Worm (Caenorhabditis elegans): ENCODE data around the gene sre-31.

sre-31 gene

DNA sequence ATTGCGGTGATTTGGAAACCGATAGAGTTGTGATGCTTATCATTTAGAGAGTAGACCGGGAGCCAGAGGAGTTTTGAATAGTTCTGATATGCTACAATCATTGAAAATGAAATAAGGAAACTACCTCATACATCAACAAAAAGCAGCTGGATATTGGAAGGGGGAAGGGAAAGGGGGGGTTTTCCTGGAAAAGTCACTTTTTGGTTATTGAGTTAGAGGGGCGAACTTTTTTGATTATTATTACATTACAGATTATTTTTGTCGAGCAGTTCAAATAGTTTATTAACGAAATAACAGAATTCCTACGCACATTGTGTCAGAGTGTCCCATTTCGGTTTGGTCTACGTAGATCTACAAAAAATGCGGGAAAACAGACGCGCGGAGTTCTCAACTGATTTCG, 21.8 kb downstream of the sre-31 start, which contains the start of gene sre-42:
sre-42 (minus strand) TSS at position 101 of the 400 bp plus-strand sequence.
- TF ChIP-seq ceh-82 (tag; optimal IDR thresholded peaks at IDR 0.05), result no peak
- TF ChIP-seq snpc-4 (tag; optimal IDR thresholded peaks at IDR 0.05), result no peak
- TF ChIP-seq ama-1 (optimal IDR thresholded peaks at IDR 0.05), result no peak
- TF ChIP-seq hlh-4 (tag; optimal IDR thresholded peaks at IDR 0.05), result peak; percentile 39
- no peak for TF ChIP-seq zip-4 (GFP tag; optimal IDR thresholded peaks at IDR 0.05)
- TF ChIP-seq ces-1 (GFP tag; optimal IDR thresholded peaks at IDR 0.05), result no peak
- TF ChIP-seq ceh-8 (GFP tag; optimal IDR thresholded peaks at IDR 0.05), result no peak
- TF ChIP-seq nhr-71 (tag; optimal IDR thresholded peaks at IDR 0.05), result peak; percentile 3

DNA sequence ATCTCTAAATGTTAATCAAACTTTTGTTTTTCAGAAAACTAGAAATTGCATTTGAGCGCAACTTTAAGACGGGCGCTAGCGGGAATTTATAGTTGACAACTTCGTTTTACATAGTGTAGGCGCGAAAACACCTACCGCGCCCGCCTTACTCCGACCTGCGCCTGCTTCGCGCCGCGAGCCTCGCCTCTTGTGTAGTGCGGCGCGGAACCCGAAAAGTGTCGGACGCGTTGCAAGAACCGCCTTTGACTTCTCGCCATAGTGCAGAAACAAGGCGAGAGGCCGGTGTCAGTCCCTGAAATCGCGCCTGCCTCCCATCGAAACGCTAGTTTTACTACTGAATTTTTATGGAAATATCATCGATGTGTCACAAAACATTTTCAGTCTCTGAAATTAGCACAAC, 22.8 kb downstream of the sre-31 start:
- TF ChIP-seq tbx-2 (tag; optimal IDR thresholded peaks at IDR 0.05) (no peak), nhr-85 (tag) (peak; percentile 41), snpc-4 (tag; optimal IDR thresholded peaks at IDR 0.05) (peak; percentile 53)

DNA sequence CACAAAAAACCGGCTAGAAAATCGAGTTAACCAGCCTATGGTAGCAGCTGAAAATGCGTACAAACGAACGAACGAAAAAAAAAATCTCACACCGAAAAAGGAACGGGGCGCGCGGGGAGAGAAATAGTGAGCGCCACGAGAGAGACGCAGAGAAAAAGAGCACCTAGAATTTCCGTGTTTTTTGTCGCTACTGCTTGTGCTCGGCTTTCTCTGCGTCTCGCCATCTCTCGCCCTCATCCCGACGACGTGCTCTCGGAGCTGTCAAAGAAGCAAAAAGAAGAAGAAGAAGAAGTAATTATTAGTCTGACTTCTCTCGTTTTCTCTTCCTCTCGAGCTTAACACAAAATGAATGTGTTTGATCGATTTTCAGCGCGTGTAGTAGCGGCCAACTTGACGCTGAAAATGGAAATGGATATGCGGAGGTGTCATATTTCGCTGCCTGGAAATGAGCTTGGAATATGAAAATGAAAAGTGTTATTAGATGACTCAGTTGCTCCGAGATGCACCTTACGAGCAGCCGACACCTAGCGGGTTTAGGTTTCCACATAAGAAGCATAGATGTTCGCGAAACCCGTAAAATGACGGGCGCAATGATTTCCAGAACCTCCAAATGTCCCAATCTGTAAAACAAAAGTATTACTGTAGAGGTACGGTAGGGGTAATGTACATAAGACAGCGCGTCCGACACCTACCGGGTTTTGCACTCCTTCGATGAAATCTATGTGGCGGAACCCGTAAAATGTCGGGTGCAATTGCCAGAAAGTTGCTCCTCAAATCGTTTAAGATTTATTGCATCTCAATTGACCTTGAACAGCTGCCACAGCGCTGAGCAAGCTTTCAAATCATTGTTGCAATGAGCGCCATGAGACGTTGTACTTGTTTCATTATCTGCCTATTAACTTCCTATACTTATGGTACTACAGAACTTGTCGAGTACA, 25.7 kb downstream of the sre-31 start, which contains the start of gene btb-14:
btb-14 (plus strand) TSS at position 839 of the 938 bp plus-strand sequence.
- no peak for TF ChIP-seq sptf-1 (tag; optimal IDR thresholded peaks at IDR 0.05)
- TF ChIP-seq mab-9 (GFP tag; IDR thresholded peaks at IDR 0.05), result no peak
- TF ChIP-seq hlh-17 (GFP tag; optimal IDR thresholded peaks at IDR 0.05; ENCODE audit: borderline replicate concordance), result no peak
- TF ChIP-seq nhr-19 (GFP tag; conservative IDR thresholded peaks at IDR 0.05), result peak; percentile 35
- peak; percentile 85 for TF ChIP-seq lin-14 (GFP tag; optimal IDR thresholded peaks at IDR 0.05)
- TF ChIP-seq ces-1 (GFP tag; optimal IDR thresholded peaks at IDR 0.05), result no peak
- TF ChIP-seq aly-2 (tag; optimal IDR thresholded peaks at IDR 0.05), result no peak
- TF ChIP-seq dsc-1 (tag; optimal IDR thresholded peaks at IDR 0.05), result peak; percentile 35
- peak; percentile 34 for TF ChIP-seq swsn-7 (tag; optimal IDR thresholded peaks at IDR 0.05)
- TF ChIP-seq C34B4.2 (tag; optimal IDR thresholded peaks at IDR 0.05), result no peak
- TF ChIP-seq mef-2 (tag; optimal IDR thresholded peaks at IDR 0.05), result no peak
- no peak for TF ChIP-seq ztf-4 (tag; optimal IDR thresholded peaks at IDR 0.05)
- TF ChIP-seq isw-1 (GFP tag; IDR thresholded peaks at IDR 0.05), result peak; percentile 1; the same call in 1 of the 2 replicates
- TF ChIP-seq lsy-2 (tag; optimal IDR thresholded peaks at IDR 0.05), result peak; percentile 0 to 12
- TF ChIP-seq efl-1 (optimal IDR thresholded peaks at IDR 0.05), result peak; percentile 36 to 37
- peak in 1 of 2 experiments; percentile 53 for TF ChIP-seq efl-1 (GFP tag; optimal IDR thresholded peaks at IDR 0.05 in 1 of 2)
- TF ChIP-seq nhr-71 (tag; optimal IDR thresholded peaks at IDR 0.05), result peak; percentile 48
- TF ChIP-seq ceh-82 (tag; optimal IDR thresholded peaks at IDR 0.05), result peak in 1 of 3 experiments; percentile 56
- TF ChIP-seq lin-35 (GFP tag; optimal IDR thresholded peaks at IDR 0.05), result peak in 1 of 2 experiments; percentile 30
- TF ChIP-seq skn-1 (tag; optimal IDR thresholded peaks at IDR 0.05), result no peak
- no peak for TF ChIP-seq C04F5.9 (tag; optimal IDR thresholded peaks at IDR 0.05)
- peak; percentile 81 for TF ChIP-seq fkh-8 (tag; optimal IDR thresholded peaks at IDR 0.05)
- no peak for TF ChIP-seq vab-15 (tag; optimal IDR thresholded peaks at IDR 0.05)
- no peak for TF ChIP-seq ztf-11 (tag; optimal IDR thresholded peaks at IDR 0.05)
- no peak for TF ChIP-seq ceh-63 (GFP tag; optimal IDR thresholded peaks at IDR 0.05)
- peak; percentile 77 for TF ChIP-seq rnt-1 (tag; optimal IDR thresholded peaks at IDR 0.05)
- peak; percentile 5 for TF ChIP-seq snu-23 (GFP tag; optimal IDR thresholded peaks at IDR 0.05)
- TF ChIP-seq lin-15B (tag; optimal IDR thresholded peaks at IDR 0.05), result no peak
- no peak for TF ChIP-seq nhr-28 (tag; optimal IDR thresholded peaks at IDR 0.05)
- peak; percentile 68 for TF ChIP-seq unc-86 (tag; optimal IDR thresholded peaks at IDR 0.05)
- TF ChIP-seq zip-4 (GFP tag; optimal IDR thresholded peaks at IDR 0.05), result no peak
- no peak for TF ChIP-seq unc-98 (GFP tag; IDR thresholded peaks at IDR 0.05)
- TF ChIP-seq fkh-10 (GFP tag; optimal IDR thresholded peaks at IDR 0.05), result peak; percentile 14
- TF ChIP-seq tbx-2 (tag; optimal IDR thresholded peaks at IDR 0.05), result peak; percentile 30
- TF ChIP-seq nhr-85 (tag), result peak; percentile 8
- TF ChIP-seq snpc-4 (tag; optimal IDR thresholded peaks at IDR 0.05), result peak; percentile 92
- no peak for TF ChIP-seq nhr-237 (tag; optimal IDR thresholded peaks at IDR 0.05)
- TF ChIP-seq lin-13 (GFP tag; optimal IDR thresholded peaks at IDR 0.05), result peak; percentile 59
- peak; percentile 69 for TF ChIP-seq nhr-47 (tag; optimal IDR thresholded peaks at IDR 0.05)
- peak; percentile 72 for TF ChIP-seq egl-13 (tag; optimal IDR thresholded peaks at IDR 0.05)
- no peak for TF ChIP-seq F16B12.6 (tag; optimal IDR thresholded peaks at IDR 0.05)
